Worm (Caenorhabditis elegans) whole organism, L4 larva: ENCODE measurements around the gene C35A11.2.
A peak's percentile ranks its signal among the peaks of the same experiment; 100 is the strongest.

Source experiments
- F26F4.8 ChIP-seq: fragments of 200-800 bp; sonication (Bioruptor generic); conservative IDR thresholded peaks from 2 replicates; pipeline ENCODE4 v1.3.6; 2022; ENCODE audit warnings: missing genetic modification characterization, missing compliant biosample characterization
- R02D3.7 ChIP-seq: fragments of 150-350 bp; sonication (generic microtip); optimal IDR thresholded peaks from 3 replicates; lab custom pipeline; 2014; ENCODE audit warnings: missing biosample characterization, missing genetic modification characterization
- T20F7.1 ChIP-seq: fragments of 200-800 bp; sonication (Bioruptor generic); optimal IDR thresholded peaks from 2 replicates; lab custom pipeline; 2018; ENCODE audit warnings: mild to moderate bottlenecking, missing genetic modification characterization, missing compliant biosample characterization
- aha-1 ChIP-seq: fragments of 150-350 bp; peaks from one replicate; lab custom pipeline; 2014; ENCODE audit warnings: missing biosample characterization, missing genetic modification characterization
- attf-4 ChIP-seq: sonication (generic microtip); optimal IDR thresholded peaks from 3 replicates; lab custom pipeline; 2017; ENCODE audit warnings: missing biosample characterization, missing genetic modification characterization
- ceh-28 ChIP-seq: fragments of 150-350 bp; optimal IDR thresholded peaks from 2 replicates; lab custom pipeline; 2014; ENCODE audit warnings: missing biosample characterization, missing genetic modification reagents, missing genetic modification characterization
- ceh-32 ChIP-seq: sonication (generic microtip); optimal IDR thresholded peaks from 2 replicates; lab custom pipeline; 2016; ENCODE audit warnings: mild to moderate bottlenecking, missing genetic modification characterization, missing compliant biosample characterization; ENCODE audit not compliant: poor library complexity
- ceh-82 ChIP-seq: sonication (generic microtip); optimal IDR thresholded peaks from 2 replicates; lab custom pipeline; 2017; ENCODE audit warnings: missing biosample characterization, missing genetic modification characterization
- daf-12 ChIP-seq: fragments of 150-350 bp; optimal IDR thresholded peaks from 2 replicates; lab custom pipeline; 2014; ENCODE audit warnings: missing biosample characterization, missing genetic modification reagents, missing genetic modification characterization
- daf-16 ChIP-seq, 3 experiments: sonication (generic microtip); optimal IDR thresholded peaks; 2 replicates each; lab custom pipeline; 2016 to 2017; ENCODE audit warnings: missing genetic modification characterization in 3 of 3, missing genetic modification reagents in 3 of 3, mild to moderate bottlenecking in 2 of 3, missing compliant biosample characterization in 2 of 3, missing biosample characterization in 1 of 3, moderate library complexity in 1 of 3
- daf-19 ChIP-seq: fragments of 200-800 bp; sonication (Bioruptor generic); conservative IDR thresholded peaks from 2 replicates; pipeline ENCODE4 v1.3.6; 2022; ENCODE audit warnings: missing genetic modification characterization, missing compliant biosample characterization
- daf-8 ChIP-seq: fragments of 200-800 bp; sonication (Bioruptor generic); IDR thresholded peaks from 2 replicates; pipeline ENCODE4 v1.3.6; 2022; ENCODE audit warnings: missing genetic modification characterization, missing compliant biosample characterization
- dmd-6 ChIP-seq: fragments of 200-800 bp; sonication (Bioruptor generic); IDR thresholded peaks from 2 replicates; pipeline ENCODE4 v1.3.6; 2022; ENCODE audit warnings: missing genetic modification reagents, missing genetic modification characterization, missing compliant biosample characterization
- dmd-9 ChIP-seq: fragments of 200-800 bp; sonication (Bioruptor generic); IDR thresholded peaks from 2 replicates; pipeline ENCODE4 v1.3.6; 2022; ENCODE audit warnings: missing genetic modification reagents, missing genetic modification characterization, missing compliant biosample characterization
- dpl-1 ChIP-seq: fragments of 150-350 bp; optimal IDR thresholded peaks from 2 replicates; lab custom pipeline; 2014; ENCODE audit warnings: missing biosample characterization, missing genetic modification reagents, missing genetic modification characterization
- dve-1 ChIP-seq: sonication (generic microtip); optimal IDR thresholded peaks from 2 replicates; lab custom pipeline; 2017; ENCODE audit warnings: antibody characterized with exemption, mild to moderate bottlenecking, missing genetic modification characterization, missing compliant biosample characterization; ENCODE audit not compliant: insufficient read depth
- egl-27 ChIP-seq: sonication (generic microtip); optimal IDR thresholded peaks from 3 replicates; lab custom pipeline; 2017; ENCODE audit warnings: missing biosample characterization, missing genetic modification reagents, missing genetic modification characterization
- egl-43 ChIP-seq: fragments of 200-800 bp; sonication (Bioruptor generic); IDR thresholded peaks from 2 replicates; pipeline ENCODE4 v1.3.6; 2022; ENCODE audit warnings: missing genetic modification reagents, missing genetic modification characterization, missing compliant biosample characterization
- gei-8 ChIP-seq: fragments of 200-800 bp; sonication (Bioruptor generic); optimal IDR thresholded peaks from 2 replicates; lab custom pipeline; 2018; ENCODE audit warnings: mild to moderate bottlenecking, missing genetic modification characterization, missing compliant biosample characterization
- hif-1 ChIP-seq, 2 experiments: sonication (generic microtip); optimal IDR thresholded peaks; 2 replicates each; lab custom pipeline; 2016 to 2017; ENCODE audit warnings: missing compliant biosample characterization in 2 of 2, missing genetic modification characterization in 2 of 2, missing genetic modification reagents in 2 of 2, missing genotype in 2 of 2, mild to moderate bottlenecking in 1 of 2
- lim-7 ChIP-seq: fragments of 200-800 bp; sonication (Bioruptor generic); IDR thresholded peaks from 2 replicates; pipeline ENCODE4 v1.3.6; 2022; ENCODE audit warnings: missing genetic modification characterization, missing compliant biosample characterization
- lin-1 ChIP-seq: fragments of 200-800 bp; sonication (Bioruptor generic); IDR thresholded peaks from 2 replicates; pipeline ENCODE4 v1.3.6; 2022; ENCODE audit warnings: missing genetic modification reagents, missing genetic modification characterization, missing compliant biosample characterization
- lin-13 ChIP-seq: fragments of 150-350 bp; optimal IDR thresholded peaks from 2 replicates; lab custom pipeline; 2014; ENCODE audit warnings: missing biosample characterization, missing genetic modification reagents, missing genetic modification characterization
- lin-15B ChIP-seq: fragments of 150-350 bp; sonication (generic microtip); optimal IDR thresholded peaks from 3 replicates; lab custom pipeline; 2014; ENCODE audit warnings: missing biosample characterization, missing genetic modification characterization
- lin-29 ChIP-seq: fragments of 200-800 bp; sonication (Bioruptor generic); IDR thresholded peaks from 2 replicates; pipeline ENCODE4 v1.3.6; 2022; ENCODE audit warnings: missing genetic modification reagents, missing genetic modification characterization, missing compliant biosample characterization
- lin-38 ChIP-seq: fragments of 200-800 bp; sonication (Bioruptor generic); IDR thresholded peaks from 2 replicates; pipeline ENCODE4 v1.3.6; 2022; ENCODE audit warnings: missing genetic modification reagents, missing genetic modification characterization, missing compliant biosample characterization
- lin-39 ChIP-seq: fragments of 150-350 bp; optimal IDR thresholded peaks from 2 replicates; lab custom pipeline; 2014; ENCODE audit warnings: missing biosample characterization, missing genetic modification reagents, missing genetic modification characterization
- lir-3 ChIP-seq: sonication (generic microtip); optimal IDR thresholded peaks from 2 replicates; lab custom pipeline; 2016; ENCODE audit warnings: mild to moderate bottlenecking, missing genetic modification characterization, missing compliant biosample characterization
- lsy-2 ChIP-seq, 2 experiments: fragments of 150-350 bp in 1 of 2; sonication (generic microtip) in 1 of 2; optimal IDR thresholded peaks; 2 replicates each; lab custom pipeline; 2014 to 2017; ENCODE audit warnings: missing biosample characterization in 2 of 2, missing genetic modification characterization in 2 of 2
- madf-5 ChIP-seq, 2 experiments: fragments of 200-800 bp; sonication (Bioruptor generic); IDR thresholded peaks; 2 replicates each; pipeline ENCODE4 v1.3.6; 2022; ENCODE audit warnings: missing compliant biosample characterization in 2 of 2, missing genetic modification characterization in 2 of 2
- madf-9 ChIP-seq: fragments of 200-800 bp; sonication (Bioruptor generic); conservative IDR thresholded peaks from 2 replicates; pipeline ENCODE4 v1.3.6; 2022; ENCODE audit warnings: missing genetic modification reagents, missing genetic modification characterization, missing compliant biosample characterization
- mdl-1 ChIP-seq, 2 experiments: fragments of 150-350 bp in 1 of 2; sonication (generic microtip) in 1 of 2; optimal IDR thresholded peaks; 2 replicates each; lab custom pipeline; 2014 to 2017; ENCODE audit warnings: missing biosample characterization in 2 of 2, missing genetic modification characterization in 2 of 2
- mdt-29 ChIP-seq: fragments of 200-800 bp; sonication (Bioruptor generic); IDR thresholded peaks from 2 replicates; pipeline ENCODE4 v1.3.6; 2022; ENCODE audit warnings: missing genetic modification reagents, missing genetic modification characterization, missing compliant biosample characterization
- mep-1 ChIP-seq: fragments of 150-350 bp; sonication (generic microtip); optimal IDR thresholded peaks from 3 replicates; lab custom pipeline; 2014; ENCODE audit warnings: missing biosample characterization, missing genetic modification characterization
- mxl-2 ChIP-seq: fragments of 200-800 bp; sonication (Bioruptor generic); conservative IDR thresholded peaks from 2 replicates; pipeline ENCODE4 v1.3.6; 2022; ENCODE audit warnings: missing genetic modification reagents, missing genetic modification characterization, missing compliant biosample characterization
- nhr-11 ChIP-seq: fragments of 150-350 bp; optimal IDR thresholded peaks from 2 replicates; lab custom pipeline; 2014; ENCODE audit warnings: missing biosample characterization, missing genetic modification characterization
- nhr-111 ChIP-seq: fragments of 200-800 bp; sonication (Bioruptor generic); optimal IDR thresholded peaks from 2 replicates; lab custom pipeline; 2018; ENCODE audit warnings: mild to moderate bottlenecking, missing genetic modification characterization, missing compliant biosample characterization
- nhr-28 ChIP-seq: fragments of 150-350 bp; optimal IDR thresholded peaks from 2 replicates; lab custom pipeline; 2014; ENCODE audit warnings: missing biosample characterization, missing genetic modification characterization
- nhr-42 ChIP-seq: fragments of 200-800 bp; sonication (Bioruptor generic); IDR thresholded peaks from 2 replicates; pipeline ENCODE4 v1.3.6; 2022; ENCODE audit warnings: missing genetic modification characterization, missing compliant biosample characterization
- nhr-48 ChIP-seq: sonication (generic microtip); optimal IDR thresholded peaks from 2 replicates; lab custom pipeline; 2016; ENCODE audit warnings: mild to moderate bottlenecking, missing genetic modification characterization, missing compliant biosample characterization
- pha-4 ChIP-seq, 2 experiments: fragments of 150-350 bp in 1 of 2; fragments of 200-800 bp in 1 of 2; sonication (Bioruptor generic) in 1 of 2; IDR thresholded peaks in 1 of 2; optimal IDR thresholded peaks in 1 of 2; 2 replicates each; pipeline versions ENCODE4 v1.3.6 to Lab custom; 2014 to 2022; ENCODE audit warnings: missing genetic modification characterization in 2 of 2, missing genetic modification reagents in 2 of 2, missing biosample characterization in 1 of 2, missing compliant biosample characterization in 1 of 2
- php-3 ChIP-seq: fragments of 200-800 bp; sonication (Bioruptor generic); IDR thresholded peaks from 2 replicates; pipeline ENCODE4 v1.3.6; 2022; ENCODE audit warnings: missing genetic modification reagents, missing genetic modification characterization, missing compliant biosample characterization
- rbr-2 ChIP-seq: sonication (generic microtip); optimal IDR thresholded peaks from 2 replicates; lab custom pipeline; 2016; ENCODE audit warnings: missing genotype, missing genetic modification characterization, missing compliant biosample characterization
- sdz-12 ChIP-seq: fragments of 200-800 bp; sonication (Bioruptor generic); optimal IDR thresholded peaks from 2 replicates; lab custom pipeline; 2018; ENCODE audit warnings: mild to moderate bottlenecking, missing genetic modification characterization, missing compliant biosample characterization
- set-16 ChIP-seq: fragments of 200-800 bp; sonication (Bioruptor generic); IDR thresholded peaks from 2 replicates; pipeline ENCODE4 v1.3.6; 2022; ENCODE audit warnings: missing genetic modification reagents, missing genetic modification characterization, missing compliant biosample characterization
- spr-3 ChIP-seq: fragments of 200-800 bp; sonication (Bioruptor generic); optimal IDR thresholded peaks from 2 replicates; lab custom pipeline; 2018; ENCODE audit warnings: mild to moderate bottlenecking, missing genetic modification characterization, missing compliant biosample characterization
- tra-1 ChIP-seq: fragments of 200-800 bp; sonication (Bioruptor generic); IDR thresholded peaks from 2 replicates; pipeline ENCODE4 v1.3.6; 2022; ENCODE audit warnings: missing genetic modification reagents, missing genetic modification characterization, missing compliant biosample characterization
- unc-39 ChIP-seq: sonication (generic microtip); optimal IDR thresholded peaks from 2 replicates; lab custom pipeline; 2017; ENCODE audit warnings: missing biosample characterization, missing genetic modification characterization
- zfp-2 ChIP-seq: sonication (generic microtip); optimal IDR thresholded peaks from 2 replicates; lab custom pipeline; 2016; ENCODE audit warnings: mild to moderate bottlenecking, missing genetic modification characterization, missing compliant biosample characterization
- zfp-3 ChIP-seq: fragments of 200-800 bp; sonication (Bioruptor generic); conservative IDR thresholded peaks from 2 replicates; pipeline ENCODE4 v1.3.6; 2022; ENCODE audit warnings: missing genetic modification reagents, missing genetic modification characterization, missing compliant biosample characterization
- ztf-7 ChIP-seq: fragments of 150-350 bp; optimal IDR thresholded peaks from 2 replicates; lab custom pipeline; 2014; ENCODE audit warnings: missing biosample characterization, missing genetic modification characterization

Gene C35A11.2

DNA sequence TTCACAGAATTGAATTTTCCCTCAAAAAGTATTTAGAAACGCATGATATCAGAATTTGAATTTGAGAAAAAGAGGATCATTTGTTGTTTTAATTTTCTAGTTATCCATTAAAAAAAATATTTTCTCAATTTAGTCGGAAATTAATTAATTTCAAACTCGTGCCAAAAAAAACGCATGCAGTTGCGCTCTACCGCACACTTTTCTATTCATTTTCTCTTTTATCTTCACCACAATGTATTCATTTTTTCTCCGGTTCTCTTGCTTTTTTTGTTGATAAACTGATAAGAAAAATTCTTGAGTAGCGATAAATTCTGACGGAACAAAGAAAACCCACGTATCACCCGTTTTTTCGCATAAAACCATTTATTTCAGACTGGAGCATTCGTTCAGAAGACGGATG lies 46.9 kb downstream of the C35A11.2 start, which contains the start of gene acl-6 (continued):
- TF ChIP-seq nhr-111 (no peak), F26F4.8 (GFP tag; lab: Robert Waterston, UW) (no peak), lin-29 (no peak), daf-12 (no peak), ceh-28 (tag; lab: Kevin White, UChicago) (no peak), lir-3 (no peak), lin-13 (GFP tag; lab: Kevin White, UChicago) (peak; percentile 59), nhr-28 (tag; lab: Kevin White, UChicago) (peak; percentile 97), lin-1 (0 out of 2 replicates have a peak, but pooled peaks have one; percentile 34), mdl-1 (tag; optimal IDR thresholded peaks at IDR 0.05; lab: Kevin White, UChicago) (peak in 1 of 2 experiments; percentile 76), daf-19 (GFP tag; lab: Robert Waterston, UW) (no peak), rbr-2 (tag; lab: Kevin White, UChicago) (peak; percentile 10), lim-7 (GFP tag; lab: Robert Waterston, UW) (no peak), tra-1 (GFP tag; lab: Robert Waterston, UW) (peak; percentile 71; the same call in 1 of the 2 replicates), nhr-48 (tag; lab: Kevin White, UChicago) (peak; percentile 37), gei-8 (GFP tag; lab: Kevin White, UChicago) (no peak), hif-1 (tag; optimal IDR thresholded peaks at IDR 0.05; lab: Kevin White, UChicago) (no peak), madf-9 (GFP tag; lab: Robert Waterston, UW) (no peak), nhr-42 (GFP tag; lab: Robert Waterston, UW) (no peak), R02D3.7 (no peak), T20F7.1 (GFP tag; lab: Kevin White, UChicago) (no peak), mxl-2 (GFP tag; lab: Robert Waterston, UW) (no peak), unc-39 (no peak), mdt-29 (no peak), zfp-3 (no peak), lin-38 (GFP tag; lab: Robert Waterston, UW) (peak; percentile 97), dmd-6 (GFP tag; lab: Robert Waterston, UW) (peak; percentile 90), madf-5 (GFP tag; IDR thresholded peaks at IDR 0.05; lab: Robert Waterston, UW) (no peak), ceh-32 (tag; lab: Kevin White, UChicago) (no peak), dmd-9 (GFP tag; lab: Robert Waterston, UW) (no peak), sdz-12 (no peak), ceh-82 (tag; lab: Kevin White, UChicago) (no peak), dpl-1 (GFP tag; lab: Kevin White, UChicago) (peak; percentile 90), zfp-2 (tag; lab: Kevin White, UChicago) (no peak), set-16 (no peak), spr-3 (GFP tag; lab: Kevin White, UChicago) (no peak), lin-15B (no peak), nhr-11 (tag; lab: Kevin White, UChicago) (peak; percentile 3), ztf-7 (tag; lab: Kevin White, UChicago) (no peak), pha-4 (GFP tag; IDR thresholded peaks at IDR 0.05; lab: Robert Waterston, UW) (no peak), pha-4 (tag; optimal IDR thresholded peaks at IDR 0.05; lab: Kevin White, UChicago) (peak; percentile 14), attf-4 (tag; lab: Kevin White, UChicago) (no peak), egl-27 (tag; lab: Kevin White, UChicago) (no peak), egl-43 (GFP tag; lab: Robert Waterston, UW) (no peak), dve-1 (tag; lab: Kevin White, UChicago) (peak; percentile 89), lin-39 (tag; lab: Kevin White, UChicago) (no peak), daf-8 (GFP tag; lab: Robert Waterston, UW) (no peak), daf-16 (GFP tag; optimal IDR thresholded peaks at IDR 0.05; lab: Kevin White, UChicago) (peak in 1 of 2 experiments; percentile 22), daf-16 (tag; optimal IDR thresholded peaks at IDR 0.05; lab: Kevin White, UChicago) (peak; percentile 85), aha-1 (peak; percentile 79), php-3 (peak; percentile 85), lsy-2 (tag; optimal IDR thresholded peaks at IDR 0.05; lab: Kevin White, UChicago) (peak in 1 of 2 experiments; percentile 85), mep-1 (tag; lab: Kevin White, UChicago) (peak; percentile 81)
